Fruit fly (Drosophila melanogaster): ENCODE data around the gene CG9121.
A peak's percentile ranks its signal among the peaks of the same experiment; 100 is the strongest.

Gene CG9121

DNA sequence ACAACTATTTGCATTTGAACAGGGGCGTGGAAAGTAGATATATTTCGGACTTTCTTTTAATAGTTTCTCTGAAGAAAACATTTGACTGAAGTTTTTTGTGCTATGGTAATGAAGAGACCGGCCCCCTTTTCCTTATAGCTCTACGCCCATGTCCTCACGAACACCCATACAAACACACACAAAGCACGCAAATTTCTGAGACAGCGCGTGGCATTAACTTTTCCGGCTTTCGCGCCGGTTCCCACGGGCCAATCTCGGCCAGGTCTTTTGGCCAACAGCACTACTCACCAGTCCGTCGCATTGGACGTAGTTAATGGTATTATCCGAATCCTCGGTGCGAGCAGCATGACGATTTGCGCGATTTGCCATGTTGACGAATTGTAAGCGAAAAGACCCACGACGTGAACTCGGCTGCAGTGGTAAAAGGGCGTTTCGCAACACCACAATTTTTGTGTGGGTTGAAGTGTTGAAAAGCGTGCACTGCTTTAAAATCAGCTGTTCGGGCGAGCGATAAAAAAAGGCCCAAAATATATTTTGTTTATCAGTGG, 1.6 kb upstream of the CG9121 start, which contains the start of gene senju (continued):
- peak; percentile 69 for TF ChIP-seq CG13287 (GFP tag; IDR thresholded peaks at IDR 0.05; ENCODE audit: partially characterized antibody)
- TF ChIP-seq CG6791 (GFP tag; IDR thresholded peaks at IDR 0.05; ENCODE audit: partially characterized antibody), result peak; percentile 54
- peak; percentile 76 for TF ChIP-seq HLHmδ (GFP tag; optimal IDR thresholded peaks at IDR 0.05)
- peak; percentile 50; the same call in 1 of the 2 replicates for TF ChIP-seq CG10959 (GFP tag; IDR thresholded peaks at IDR 0.05)
- TF ChIP-seq ttk (GFP tag; IDR thresholded peaks at IDR 0.05), result peak; percentile 69
- no peak for TF ChIP-seq lov (optimal IDR thresholded peaks at IDR 0.05)
- peak; percentile 55; the same call in 2 of the 3 replicates for TF ChIP-seq lov (GFP tag; IDR thresholded peaks at IDR 0.05)
- TF ChIP-seq CG30431 (GFP tag; optimal IDR thresholded peaks at IDR 0.05), result peak; percentile 72
- TF ChIP-seq Ets65A (GFP tag), result peak; percentile 96
- TF ChIP-seq Taf1 (GFP tag; IDR thresholded peaks at IDR 0.05), result peak; percentile 60
- TF ChIP-seq CHES-1-like (GFP tag; optimal IDR thresholded peaks at IDR 0.05), result peak; percentile 96
- TF ChIP-seq Ets97D (GFP tag; optimal IDR thresholded peaks at IDR 0.05), result peak; percentile 93
- TF ChIP-seq kay (GFP tag; optimal IDR thresholded peaks at IDR 0.05), result peak; percentile 70
- peak; percentile 65 for TF ChIP-seq CG4707 (GFP tag; optimal IDR thresholded peaks at IDR 0.05)
- TF ChIP-seq dm (GFP tag; optimal IDR thresholded peaks at IDR 0.05), result peak; percentile 95
- TF ChIP-seq Atf3 (GFP tag; optimal IDR thresholded peaks at IDR 0.05), result peak; percentile 74
- TF ChIP-seq CG15269 (tag; optimal IDR thresholded peaks at IDR 0.05), result peak; percentile 83
- peak; percentile 81 for TF ChIP-seq Drgx (GFP tag; IDR thresholded peaks at IDR 0.05)
- no peak for TF ChIP-seq fru (optimal IDR thresholded peaks at IDR 0.05)

dm6 chr2L:5049974-5050373, 888 bp downstream of the CG9121 start:
- TF ChIP-seq run (tag; optimal IDR thresholded peaks at IDR 0.05) (no peak), ttk (GFP tag; IDR thresholded peaks at IDR 0.05) (peak; percentile 38; the same call in 1 of the 2 replicates), CG5180 (GFP tag; optimal IDR thresholded peaks at IDR 0.05) (peak; percentile 93), zf30C (GFP tag; optimal IDR thresholded peaks at IDR 0.05) (peak; percentile 67), scrt (GFP tag; optimal IDR thresholded peaks at IDR 0.05) (no peak), CG2202 (tag; optimal IDR thresholded peaks at IDR 0.05) (no peak), CG15601 (tag; optimal IDR thresholded peaks at IDR 0.05) (peak; percentile 29), bbx (GFP tag; IDR thresholded peaks at IDR 0.05; ENCODE audit: partially characterized antibody) (0 out of 2 replicates have a peak, but pooled peaks have one; percentile 15)

dm6 chr2L:5046261-5046660, 4.6 kb downstream of the CG9121 start:
- TF ChIP-seq Ets65A (GFP tag) (peak; percentile 93), gcm (GFP tag; optimal IDR thresholded peaks at IDR 0.05) (peak; percentile 11), CoRest (tag; optimal IDR thresholded peaks at IDR 0.05) (no peak)

- TF ChIP-seq Rx (GFP tag; IDR thresholded peaks at IDR 0.05) (peak; percentile 24; the same call in 1 of the 2 replicates), CG34422 (GFP tag; IDR thresholded peaks at IDR 0.05) (peak; percentile 48; the same call in 2 of the 3 replicates), klu (GFP tag; IDR thresholded peaks at IDR 0.05) (no peak), gsb (GFP tag; IDR thresholded peaks at IDR 0.05) (no peak), CG9437 (GFP tag; optimal IDR thresholded peaks at IDR 0.05) (peak; percentile 74), Hey (tag; optimal IDR thresholded peaks at IDR 0.05) (no peak), Ravus (GFP tag; IDR thresholded peaks at IDR 0.05) (no peak), CG15514 (GFP tag; optimal IDR thresholded peaks at IDR 0.05) (peak; percentile 26), CG10147 (GFP tag; optimal IDR thresholded peaks at IDR 0.05) (peak; percentile 8), lab (GFP tag; optimal IDR thresholded peaks at IDR 0.05) (peak; percentile 67), Aef1 (GFP tag; IDR thresholded peaks at IDR 0.05) (peak; percentile 30; the same call in 1 of the 3 replicates), CG2120 (GFP tag; optimal IDR thresholded peaks at IDR 0.05) (peak; percentile 37), Meics (GFP tag; optimal IDR thresholded peaks at IDR 0.05) (peak; percentile 68), lola (GFP tag; optimal IDR thresholded peaks at IDR 0.05) (peak in 1 of 3 experiments; percentile 41), CG13424 (tag; optimal IDR thresholded peaks at IDR 0.05) (peak; percentile 70), zfh1 (GFP tag; IDR thresholded peaks at IDR 0.05) (peak; percentile 63; the same call in 2 of the 3 replicates), run (tag; optimal IDR thresholded peaks at IDR 0.05) (peak; percentile 24), CG6813 (GFP tag; optimal IDR thresholded peaks at IDR 0.05) (peak; percentile 51)
Observed at dm6 chr2L:5044892-5045619, 5.8 kb downstream of the CG9121 start.

Data from whole organism, embryonic.